Worm (Caenorhabditis elegans) whole organism, late embryonic: ENCODE measurements around the gene F13E6.2.

Source experiments
- C38D4.7 ChIP-seq: fragments of 200-800 bp; sonication (Bioruptor generic); optimal IDR thresholded peaks from 2 replicates; lab custom pipeline; 2018; ENCODE audit warnings: mild to moderate bottlenecking, missing genetic modification characterization, moderate library complexity, missing compliant biosample characterization
- F13H6.1 ChIP-seq: sonication (generic microtip); optimal IDR thresholded peaks from 2 replicates; lab custom pipeline; 2016; ENCODE audit warnings: missing genetic modification characterization, missing compliant biosample characterization
- K02D7.2 ChIP-seq: sonication (generic microtip); optimal IDR thresholded peaks from 2 replicates; lab custom pipeline; 2017; ENCODE audit warnings: mild to moderate bottlenecking, missing genetic modification characterization, missing compliant biosample characterization
- Y22D7AL.16 ChIP-seq: sonication (generic microtip); optimal IDR thresholded peaks from 2 replicates; lab custom pipeline; 2016; ENCODE audit warnings: missing genetic modification characterization, missing compliant biosample characterization
- ahr-1 ChIP-seq: sonication (generic microtip); optimal IDR thresholded peaks from 2 replicates; lab custom pipeline; 2016; ENCODE audit warnings: missing genetic modification characterization, missing compliant biosample characterization
- ceh-18 ChIP-seq: sonication (generic microtip); optimal IDR thresholded peaks from 2 replicates; lab custom pipeline; 2016; ENCODE audit warnings: missing genetic modification characterization, missing compliant biosample characterization
- ceh-31 ChIP-seq: sonication (generic microtip); optimal IDR thresholded peaks from 2 replicates; lab custom pipeline; 2016; ENCODE audit warnings: missing genetic modification characterization, missing compliant biosample characterization
- ceh-34 ChIP-seq: sonication (generic microtip); optimal IDR thresholded peaks from 2 replicates; lab custom pipeline; 2016; ENCODE audit warnings: mild to moderate bottlenecking, missing genetic modification characterization, missing compliant biosample characterization
- ceh-48 ChIP-seq: sonication (generic microtip); optimal IDR thresholded peaks from 2 replicates; lab custom pipeline; 2016; ENCODE audit warnings: missing genetic modification characterization, inconsistent platforms, missing compliant biosample characterization
- ceh-6 ChIP-seq: fragments of 200-800 bp; sonication (Bioruptor generic); optimal IDR thresholded peaks from 2 replicates; lab custom pipeline; 2018; ENCODE audit warnings: mild to moderate bottlenecking, missing genetic modification characterization, missing compliant biosample characterization
- ceh-9 ChIP-seq: sonication (generic microtip); optimal IDR thresholded peaks from 2 replicates; lab custom pipeline; 2016; ENCODE audit warnings: mild to moderate bottlenecking, missing genetic modification characterization, inconsistent platforms, missing compliant biosample characterization
- elt-2 ChIP-seq: sonication (generic microtip); optimal IDR thresholded peaks from 2 replicates; lab custom pipeline; 2016; ENCODE audit warnings: missing genetic modification reagents, missing genetic modification characterization, missing compliant biosample characterization
- eyg-1 ChIP-seq: sonication (generic microtip); optimal IDR thresholded peaks from 2 replicates; lab custom pipeline; 2016; ENCODE audit warnings: missing genotype, missing genetic modification characterization, missing compliant biosample characterization
- fax-1 ChIP-seq: sonication (generic microtip); optimal IDR thresholded peaks from 2 replicates; lab custom pipeline; 2016; ENCODE audit warnings: missing genotype, missing genetic modification characterization, missing compliant biosample characterization
- fkh-6 ChIP-seq: sonication (generic microtip); optimal IDR thresholded peaks from 2 replicates; lab custom pipeline; 2016; ENCODE audit warnings: missing genetic modification characterization, missing compliant biosample characterization
- hlh-15 ChIP-seq: sonication (generic microtip); optimal IDR thresholded peaks from 2 replicates; lab custom pipeline; 2016; ENCODE audit warnings: missing genetic modification characterization, missing compliant biosample characterization
- hlh-30 ChIP-seq: sonication (generic microtip); optimal IDR thresholded peaks from 2 replicates; lab custom pipeline; 2017; ENCODE audit warnings: antibody characterized with exemption, missing genetic modification characterization, missing compliant biosample characterization; ENCODE audit not compliant: insufficient read depth
- hlh-6 ChIP-seq: sonication (generic microtip); optimal IDR thresholded peaks from 2 replicates; lab custom pipeline; 2016; ENCODE audit warnings: missing genotype, missing genetic modification characterization, missing compliant biosample characterization
- madf-2 ChIP-seq: sonication (generic microtip); optimal IDR thresholded peaks from 2 replicates; lab custom pipeline; 2017; ENCODE audit warnings: missing genetic modification characterization, missing compliant biosample characterization
- mec-3 ChIP-seq: sonication (generic microtip); optimal IDR thresholded peaks from 2 replicates; lab custom pipeline; 2016; ENCODE audit warnings: borderline replicate concordance, missing genetic modification characterization, missing compliant biosample characterization
- nfya-1 ChIP-seq: sonication (generic microtip); optimal IDR thresholded peaks from 2 replicates; lab custom pipeline; 2017; ENCODE audit warnings: missing genetic modification characterization, mild to moderate bottlenecking, missing compliant biosample characterization, antibody characterized with exemption, moderate library complexity
- nhr-11 ChIP-seq: fragments of 150-350 bp; optimal IDR thresholded peaks from 2 replicates; lab custom pipeline; 2014; ENCODE audit warnings: missing biosample characterization, missing genetic modification characterization
- npax-4 ChIP-seq: sonication (generic microtip); optimal IDR thresholded peaks from 2 replicates; lab custom pipeline; 2016; ENCODE audit warnings: missing genetic modification characterization, missing compliant biosample characterization
- pat-9 ChIP-seq: fragments of 200-800 bp; sonication (Bioruptor generic); optimal IDR thresholded peaks from 2 replicates; lab custom pipeline; 2018; ENCODE audit warnings: mild to moderate bottlenecking, missing genetic modification characterization, moderate library complexity, missing compliant biosample characterization
- pax-1 ChIP-seq: fragments of 150-350 bp; optimal IDR thresholded peaks from 2 replicates; lab custom pipeline; 2014; ENCODE audit warnings: missing biosample characterization, missing genetic modification characterization
- ref-2 ChIP-seq: sonication (generic microtip); optimal IDR thresholded peaks from 2 replicates; lab custom pipeline; 2016; ENCODE audit warnings: missing genetic modification characterization, missing compliant biosample characterization
- sdc-2 ChIP-seq: sonication (generic microtip); optimal IDR thresholded peaks from 2 replicates; lab custom pipeline; 2016; ENCODE audit warnings: missing genotype, missing genetic modification characterization, missing compliant biosample characterization
- sox-4 ChIP-seq: sonication (generic microtip); optimal IDR thresholded peaks from 2 replicates; lab custom pipeline; 2017; ENCODE audit warnings: mild to moderate bottlenecking, missing genetic modification characterization, inconsistent platforms, missing compliant biosample characterization
- syd-9 ChIP-seq: sonication (generic microtip); optimal IDR thresholded peaks from 2 replicates; lab custom pipeline; 2016; ENCODE audit warnings: mild to moderate bottlenecking, missing genetic modification characterization, moderate library complexity, missing compliant biosample characterization
- tbx-2 ChIP-seq: sonication (generic microtip); optimal IDR thresholded peaks from 2 replicates; lab custom pipeline; 2016; ENCODE audit warnings: missing genetic modification characterization, missing compliant biosample characterization
- tbx-7 ChIP-seq: sonication (generic microtip); optimal IDR thresholded peaks from 2 replicates; lab custom pipeline; 2016; ENCODE audit warnings: missing genotype, missing genetic modification characterization, missing compliant biosample characterization
- unc-3 ChIP-seq, 2 experiments: fragments of 200-800 bp in 1 of 2; sonication (Bioruptor generic) in 1 of 2; sonication (generic microtip) in 1 of 2; conservative IDR thresholded peaks in 1 of 2; optimal IDR thresholded peaks in 1 of 2; 2 replicates each; pipeline versions ENCODE4 v1.3.6 to Lab custom; 2016 to 2022; ENCODE audit warnings: missing compliant biosample characterization in 2 of 2, missing genetic modification characterization in 2 of 2, missing genetic modification reagents in 1 of 2
- unc-42 ChIP-seq: sonication (generic microtip); optimal IDR thresholded peaks from 2 replicates; lab custom pipeline; 2016; ENCODE audit warnings: missing genotype, missing genetic modification characterization, missing compliant biosample characterization
- unc-86 ChIP-seq: sonication (generic microtip); optimal IDR thresholded peaks from 2 replicates; lab custom pipeline; 2016; ENCODE audit warnings: missing genetic modification characterization, missing compliant biosample characterization
- zip-5 ChIP-seq: sonication (generic microtip); optimal IDR thresholded peaks from 2 replicates; lab custom pipeline; 2016; ENCODE audit warnings: missing genetic modification characterization, missing compliant biosample characterization
- ztf-16 ChIP-seq: sonication (generic microtip); optimal IDR thresholded peaks from 2 replicates; lab custom pipeline; 2017; ENCODE audit warnings: missing genetic modification characterization, missing compliant biosample characterization

F13E6.2 gene

ce11 chrX:10679193-10679592 is 5.1 kb upstream of the F13E6.2 start:
- TF ChIP-seq hlh-15 (tag; lab: Kevin White, UChicago) (no peak), madf-2 (tag; lab: Kevin White, UChicago) (no peak), hlh-6 (tag; lab: Kevin White, UChicago) (no peak), unc-86 (tag; lab: Kevin White, UChicago) (no peak), hlh-30 (tag; lab: Kevin White, UChicago) (peak; percentile 69), ahr-1 (tag; lab: Kevin White, UChicago) (no peak), K02D7.2 (no peak), sdc-2 (tag; lab: Kevin White, UChicago) (no peak), tbx-7 (tag; lab: Kevin White, UChicago) (no peak), tbx-2 (tag; lab: Kevin White, UChicago) (peak; percentile 38), unc-42 (no peak), fax-1 (no peak), elt-2 (tag; lab: Kevin White, UChicago) (no peak), ceh-48 (no peak), F13H6.1 (tag; lab: Kevin White, UChicago) (no peak)

ce11 chrX:10678081-10678736 is 4.1 kb upstream of the F13E6.2 start:
- TF ChIP-seq pat-9 (tag; lab: Kevin White, UChicago) = no peak
- peak; percentile 31 for TF ChIP-seq ceh-31
- peak; percentile 30 for TF ChIP-seq ref-2 (tag; lab: Kevin White, UChicago)
- TF ChIP-seq hlh-30 (tag; lab: Kevin White, UChicago) = peak; percentile 64
- TF ChIP-seq sdc-2 (tag; lab: Kevin White, UChicago) = peak; percentile 27
- no peak for TF ChIP-seq eyg-1
- TF ChIP-seq pax-1 (tag; lab: Kevin White, UChicago) = no peak

DNA sequence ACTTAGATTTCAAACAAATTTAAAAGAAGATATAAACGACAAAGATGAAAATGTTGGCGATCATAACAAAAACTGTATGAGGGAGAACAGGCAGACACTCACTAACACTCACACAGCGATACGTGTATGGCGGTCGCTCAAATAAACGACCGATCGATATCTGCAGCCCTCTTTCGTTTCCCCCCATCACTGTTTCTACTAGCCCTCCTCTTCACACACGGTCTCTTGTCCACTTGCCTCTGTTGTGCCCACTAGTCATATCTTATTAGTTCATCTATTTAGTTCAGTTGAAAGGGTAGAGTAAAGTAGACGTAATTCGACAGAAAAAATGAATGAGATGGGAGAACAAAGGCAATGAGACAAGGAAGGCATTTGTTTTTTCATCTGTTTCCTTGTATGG is 3.5 kb upstream of the F13E6.2 start:
- TF ChIP-seq pax-1 (tag; lab: Kevin White, UChicago) (no peak), mec-3 (tag; lab: Kevin White, UChicago) (no peak), fkh-6 (tag; lab: Kevin White, UChicago) (no peak), ceh-31 (peak; percentile 23), eyg-1 (no peak), npax-4 (tag; lab: Kevin White, UChicago) (no peak), sox-4 (no peak), ceh-34 (tag; lab: Kevin White, UChicago) (no peak), unc-42 (peak; percentile 66), ceh-18 (tag; lab: Kevin White, UChicago) (no peak), sdc-2 (tag; lab: Kevin White, UChicago) (no peak), zip-5 (tag; lab: Kevin White, UChicago) (no peak), hlh-15 (tag; lab: Kevin White, UChicago) (no peak), C38D4.7 (GFP tag; lab: Kevin White, UChicago) (no peak), ceh-9 (no peak), nhr-11 (no peak), tbx-2 (tag; lab: Kevin White, UChicago) (peak; percentile 66), ztf-16 (tag; lab: Kevin White, UChicago) (no peak), Y22D7AL.16 (tag; lab: Kevin White, UChicago) (no peak), fax-1 (no peak), ceh-48 (peak; percentile 47), ceh-6 (GFP tag; lab: Kevin White, UChicago) (no peak), nfya-1 (tag; lab: Kevin White, UChicago) (peak; percentile 33), syd-9 (tag; lab: Kevin White, UChicago) (no peak)

DNA sequence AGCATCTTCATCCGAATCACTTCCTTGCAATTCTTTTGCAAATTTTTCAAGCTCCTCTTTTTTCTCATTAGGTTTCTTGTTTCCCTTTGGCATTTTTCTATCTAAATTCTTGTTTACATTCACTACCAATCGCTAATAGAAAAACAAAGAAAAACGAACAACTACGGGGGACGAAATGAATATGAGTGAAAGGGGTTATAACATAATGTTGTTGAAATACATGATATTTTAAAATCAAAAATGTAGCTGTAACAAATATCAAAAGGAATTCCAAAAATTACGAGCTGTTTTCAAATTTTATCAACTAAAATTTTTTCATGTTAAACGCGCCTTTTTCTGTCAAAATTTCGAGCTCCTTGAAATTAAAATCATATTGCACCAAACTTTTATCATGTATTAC is 2.9 kb upstream of the F13E6.2 start, which contains the start of gene F13E6.1:
Gene F13E6.1 (minus strand): TSS at position 101 of the 400 bp plus-strand sequence.
- TF ChIP-seq unc-42 (no peak), pat-9 (tag; lab: Kevin White, UChicago) (no peak), unc-3 (GFP tag; conservative IDR thresholded peaks at IDR 0.05; lab: Robert Waterston, UW) (no peak), unc-3 (tag; optimal IDR thresholded peaks at IDR 0.05; lab: Kevin White, UChicago) (no peak)
